Fruit fly (Drosophila melanogaster) whole organism, adult: Measurements from ENCODE around the gene byn.

ENCODE experiments used
- CG11617 ChIP-seq: fragments of 200-800 bp; sonication (Bioruptor generic); optimal IDR thresholded peaks from 2 replicates; lab custom pipeline; 2017; ENCODE audit warnings: mild to moderate bottlenecking, missing biosample characterization, missing genetic modification reagents, missing genetic modification characterization
- CG12768 ChIP-seq: fragments of 200-800 bp; sonication (Bioruptor generic); optimal IDR thresholded peaks from 2 replicates; lab custom pipeline; 2017; ENCODE audit warnings: missing biosample characterization, missing genetic modification characterization, mild to moderate bottlenecking, moderate library complexity, missing genetic modification reagents
- CG14711 ChIP-seq: fragments of 200-800 bp; sonication (Bioruptor generic); optimal IDR thresholded peaks from 2 replicates; lab custom pipeline; 2018; ENCODE audit warnings: missing biosample characterization, mild to moderate bottlenecking, missing genetic modification characterization, moderate library complexity
- CG1620 ChIP-seq: fragments of 200-800 bp; sonication (Bioruptor generic); optimal IDR thresholded peaks from 2 replicates; lab custom pipeline; 2016; ENCODE audit warnings: missing biosample characterization, missing genetic modification characterization
- CG33017 ChIP-seq: fragments of 200-800 bp; sonication (Bioruptor generic); optimal IDR thresholded peaks from 2 replicates; lab custom pipeline; 2018; ENCODE audit warnings: missing biosample characterization, mild to moderate bottlenecking, missing genetic modification characterization, moderate library complexity
- CG5204 ChIP-seq: fragments of 200-800 bp; sonication (Bioruptor generic); optimal IDR thresholded peaks from 2 replicates; lab custom pipeline; 2016; ENCODE audit warnings: missing biosample characterization, missing genetic modification characterization
- CG7045 ChIP-seq: fragments of 200-800 bp; sonication (Bioruptor generic); optimal IDR thresholded peaks from 2 replicates; lab custom pipeline; 2017; ENCODE audit warnings: missing biosample characterization, mild to moderate bottlenecking, missing genetic modification characterization
- CG7101 ChIP-seq: fragments of 200-800 bp; sonication (Bioruptor generic); optimal IDR thresholded peaks from 2 replicates; lab custom pipeline; 2018; ENCODE audit warnings: missing biosample characterization, mild to moderate bottlenecking, missing genetic modification characterization, moderate library complexity
- Clk ChIP-seq: fragments of 200-800 bp; sonication (Bioruptor generic); optimal IDR thresholded peaks from 2 replicates; lab custom pipeline; 2017; ENCODE audit warnings: missing biosample characterization, missing genetic modification characterization
- Crg-1 ChIP-seq: fragments of 200-800 bp; sonication (Bioruptor generic); optimal IDR thresholded peaks from 2 replicates; lab custom pipeline; 2016; ENCODE audit warnings: missing biosample characterization, missing genetic modification characterization
- Hr96 ChIP-seq: fragments of 200-800 bp; sonication (Bioruptor generic); optimal IDR thresholded peaks from 2 replicates; lab custom pipeline; 2016; ENCODE audit warnings: missing biosample characterization, missing genetic modification characterization
- Mnt ChIP-seq: fragments of 200-800 bp; sonication (Bioruptor generic); optimal IDR thresholded peaks from 2 replicates; lab custom pipeline; 2016; ENCODE audit warnings: missing biosample characterization, mild to moderate bottlenecking, missing genetic modification characterization
- bab1 ChIP-seq: fragments of 200-800 bp; sonication (Bioruptor generic); optimal IDR thresholded peaks from 3 replicates; lab custom pipeline; 2019; ENCODE audit warnings: missing biosample characterization, mild to moderate bottlenecking, missing genetic modification characterization, moderate library complexity
- cic ChIP-seq: fragments of 200-800 bp; sonication (Bioruptor generic); optimal IDR thresholded peaks from 2 replicates; lab custom pipeline; 2017; ENCODE audit warnings: missing biosample characterization, mild to moderate bottlenecking, missing genetic modification characterization, moderate library complexity
- cnc ChIP-seq, 2 experiments: fragments of >200 bp; optimal IDR thresholded peaks; 2 replicates each; lab custom pipeline; 2017
- kay ChIP-seq: fragments of 200-800 bp; sonication (Bioruptor generic); peaks from one replicate; lab custom pipeline; 2016; ENCODE audit warnings: missing biosample characterization, missing genetic modification characterization, borderline replicate concordance
- ovo ChIP-seq: fragments of 200-800 bp; sonication (Bioruptor generic); optimal IDR thresholded peaks from 2 replicates; lab custom pipeline; 2016; ENCODE audit warnings: missing biosample characterization, missing genetic modification characterization
- pad ChIP-seq: fragments of 200-800 bp; sonication (Bioruptor generic); optimal IDR thresholded peaks from 3 replicates; lab custom pipeline; 2017; ENCODE audit warnings: missing biosample characterization, missing genetic modification characterization, mild to moderate bottlenecking, moderate library complexity, missing genetic modification reagents
- tj ChIP-seq: fragments of 200-800 bp; sonication (Bioruptor generic); optimal IDR thresholded peaks from 3 replicates; lab custom pipeline; 2017; ENCODE audit warnings: missing biosample characterization, mild to moderate bottlenecking, missing genetic modification characterization, moderate library complexity
- toe ChIP-seq: fragments of 200-800 bp; sonication (Bioruptor generic); optimal IDR thresholded peaks from 2 replicates; lab custom pipeline; 2016; ENCODE audit warnings: missing biosample characterization, missing genetic modification characterization

The byn gene

DNA sequence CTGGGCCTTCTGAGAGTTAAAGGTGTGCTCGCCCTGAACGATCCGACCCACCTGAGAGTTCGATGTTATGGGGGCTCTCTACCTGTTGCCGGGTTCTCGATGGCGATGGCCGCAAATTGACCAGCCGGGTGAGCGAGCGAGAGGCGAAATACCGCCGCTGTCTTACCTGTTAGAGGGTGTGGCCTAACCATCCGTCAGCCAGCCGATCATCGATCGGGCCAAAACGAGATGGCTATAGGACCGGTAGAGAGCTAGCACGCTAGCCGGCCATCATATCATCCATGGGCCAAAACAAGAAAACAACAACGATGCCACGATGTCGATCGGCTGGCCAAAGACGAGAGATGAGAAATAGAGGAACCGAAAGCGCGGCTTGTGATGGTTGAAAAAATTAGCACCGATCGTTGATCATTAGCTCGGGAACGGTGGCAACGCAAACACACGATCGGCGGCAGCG is at the start of gene byn:
Gene byn (plus strand): TSS at position 407 of the 457 bp plus-strand sequence.
- TF ChIP-seq CG14711 (no peak), CG1620 (GFP tag; lab: Kevin White, UChicago) (no peak), bab1 (GFP tag; lab: Kevin White, UChicago) (no peak), Mnt (GFP tag; lab: Kevin White, UChicago) (no peak), Clk (GFP tag; lab: Kevin White, UChicago) (no peak), cic (no peak), CG12768 (GFP tag; lab: Kevin White, UChicago) (no peak), cnc (optimal IDR thresholded peaks at IDR 0.05; lab: Kevin White, UChicago) (no peak), Hr96 (GFP tag; lab: Kevin White, UChicago) (no peak), toe (GFP tag; lab: Kevin White, UChicago) (no peak), kay (GFP tag; lab: Kevin White, UChicago) (no peak)

DNA sequence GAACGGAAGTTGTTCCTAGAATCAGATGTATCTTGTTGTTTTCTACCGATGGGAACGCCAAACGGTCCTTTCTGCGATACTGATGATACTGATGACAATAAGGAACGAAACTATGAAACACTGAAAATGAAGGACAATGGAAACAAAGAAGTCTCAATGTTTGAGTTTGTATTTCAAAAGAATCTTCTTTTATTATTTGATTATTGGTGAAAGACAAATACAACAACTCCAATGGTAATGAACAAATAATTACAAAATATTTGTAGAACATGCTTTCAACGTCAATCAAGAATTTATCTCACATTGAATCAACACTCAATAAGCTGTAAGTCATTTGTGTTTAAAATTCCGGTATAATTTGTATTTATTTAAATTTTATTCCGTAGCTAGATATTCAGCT is 48.7 kb upstream of the byn start, which contains the start of gene Sprn:
Gene Sprn (plus strand): TSS at position 301 of the 400 bp plus-strand sequence.
- TF ChIP-seq cnc (optimal IDR thresholded peaks at IDR 0.05; lab: Kevin White, UChicago) (no peak), bab1 (GFP tag; lab: Kevin White, UChicago) (no peak)

DNA sequence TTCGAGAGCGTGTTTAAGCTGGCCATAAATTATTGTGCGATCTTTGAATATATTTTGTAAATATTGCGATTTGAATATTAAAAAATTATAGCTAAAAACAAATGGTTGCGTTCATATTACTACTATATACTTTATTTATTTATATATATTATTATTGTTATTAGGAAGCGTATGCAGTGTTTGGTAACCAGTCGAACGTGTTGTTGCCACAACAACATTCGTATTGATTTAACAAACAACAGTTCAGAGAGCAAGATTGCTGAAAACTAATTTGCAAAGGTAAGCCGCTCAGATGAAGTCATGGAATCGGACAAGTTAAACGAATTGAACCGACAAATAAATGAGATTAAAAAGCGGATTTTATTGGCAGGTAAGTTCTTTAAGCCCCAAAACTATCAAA is 46.4 kb upstream of the byn start, which contains the start of gene CCDC151:
Gene CCDC151 (plus strand): TSS at position 301 of the 400 bp plus-strand sequence.
- TF ChIP-seq Crg-1 (GFP tag; lab: Kevin White, UChicago) (no peak), CG14711 (no peak), cic (no peak), pad (no peak), toe (GFP tag; lab: Kevin White, UChicago) (no peak), CG12768 (GFP tag; lab: Kevin White, UChicago) (no peak), kay (GFP tag; lab: Kevin White, UChicago) (no peak), CG1620 (GFP tag; lab: Kevin White, UChicago) (no peak), CG7045 (GFP tag; lab: Kevin White, UChicago) (no peak), Mnt (GFP tag; lab: Kevin White, UChicago) (no peak), CG11617 (GFP tag; lab: Kevin White, UChicago) (no peak), CG33017 (no peak)

DNA sequence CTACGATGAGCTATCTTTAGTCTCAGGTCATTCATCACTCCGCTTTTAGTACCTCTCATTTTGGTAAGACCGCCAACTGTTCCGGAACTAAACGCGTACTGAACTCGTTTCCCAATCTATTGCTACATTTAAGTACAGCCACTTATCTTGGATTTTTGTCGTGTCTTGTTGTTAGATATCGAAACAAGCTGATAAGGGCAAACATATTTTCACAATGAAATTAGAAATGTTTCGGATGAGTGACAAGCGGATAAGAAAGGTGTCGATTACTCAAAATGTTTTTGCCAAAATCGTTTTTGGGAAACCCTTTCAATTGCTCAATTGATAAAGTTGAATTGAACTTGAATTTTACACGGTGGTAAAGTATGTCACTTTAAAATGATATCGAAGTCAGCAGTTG is 38.6 kb upstream of the byn start, which contains the start of gene CG5897:
Gene CG5897 (minus strand): TSS at position 101 of the 400 bp plus-strand sequence.
- TF ChIP-seq Clk (GFP tag; lab: Kevin White, UChicago) (no peak), CG11617 (GFP tag; lab: Kevin White, UChicago) (no peak), CG12768 (GFP tag; lab: Kevin White, UChicago) (no peak), tj (GFP tag; lab: Kevin White, UChicago) (no peak), bab1 (GFP tag; lab: Kevin White, UChicago) (no peak), Hr96 (GFP tag; lab: Kevin White, UChicago) (no peak), pad (no peak), toe (GFP tag; lab: Kevin White, UChicago) (no peak), cic (no peak), kay (GFP tag; lab: Kevin White, UChicago) (no peak), CG1620 (GFP tag; lab: Kevin White, UChicago) (no peak), CG7101 (no peak), CG14711 (no peak), CG7045 (GFP tag; lab: Kevin White, UChicago) (no peak), CG5204 (no peak), Crg-1 (GFP tag; lab: Kevin White, UChicago) (no peak), cnc (optimal IDR thresholded peaks at IDR 0.05; lab: Kevin White, UChicago) (no peak), Mnt (GFP tag; lab: Kevin White, UChicago) (no peak), ovo (no peak), CG33017 (no peak)

DNA sequence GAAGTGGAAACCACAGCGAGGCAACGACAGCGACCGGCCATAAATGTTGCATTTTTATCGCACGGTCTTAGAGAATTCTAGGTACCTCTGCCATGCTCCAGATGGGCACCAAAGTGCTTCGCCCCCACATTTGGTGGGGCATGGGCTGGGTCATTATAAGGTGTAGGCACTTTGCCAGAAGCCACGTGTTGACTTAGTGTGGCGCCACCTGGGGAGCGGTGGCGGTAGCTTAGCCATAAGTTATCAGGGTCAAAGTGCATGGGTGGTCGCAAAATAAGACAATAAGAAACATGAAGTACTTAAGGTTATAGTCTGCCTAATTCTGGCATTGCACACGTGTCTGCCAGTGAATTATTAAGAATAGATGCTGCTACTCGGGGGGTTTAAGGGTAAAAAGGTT is 34.7 kb upstream of the byn start:
- TF ChIP-seq cnc (optimal IDR thresholded peaks at IDR 0.05; lab: Kevin White, UChicago) (no peak), CG7101 (no peak)

DNA sequence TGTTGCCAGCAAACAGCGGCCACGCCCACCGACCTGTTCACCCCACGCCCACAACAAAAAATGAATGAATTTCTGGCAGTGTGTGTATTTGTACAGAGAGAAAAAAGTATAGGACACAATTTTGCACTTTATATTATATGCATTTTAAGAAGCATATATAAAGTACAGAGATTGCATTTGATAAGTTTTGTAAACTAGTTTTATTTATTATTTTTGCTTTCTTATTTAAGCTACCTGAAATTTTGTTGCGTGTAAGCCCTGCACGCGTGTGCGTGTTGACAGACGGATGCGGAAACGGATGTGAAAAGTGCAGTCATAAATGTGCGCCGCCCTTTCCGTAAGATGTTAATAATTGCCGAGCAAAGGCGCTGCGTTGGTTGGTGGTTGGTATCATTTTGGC is 30.7 kb upstream of the byn start:
- TF ChIP-seq CG1620 (GFP tag; lab: Kevin White, UChicago): no peak
- no peak for TF ChIP-seq bab1 (GFP tag; lab: Kevin White, UChicago)
- TF ChIP-seq CG7045 (GFP tag; lab: Kevin White, UChicago): peak; percentile 17
- TF ChIP-seq CG7101: no peak

DNA sequence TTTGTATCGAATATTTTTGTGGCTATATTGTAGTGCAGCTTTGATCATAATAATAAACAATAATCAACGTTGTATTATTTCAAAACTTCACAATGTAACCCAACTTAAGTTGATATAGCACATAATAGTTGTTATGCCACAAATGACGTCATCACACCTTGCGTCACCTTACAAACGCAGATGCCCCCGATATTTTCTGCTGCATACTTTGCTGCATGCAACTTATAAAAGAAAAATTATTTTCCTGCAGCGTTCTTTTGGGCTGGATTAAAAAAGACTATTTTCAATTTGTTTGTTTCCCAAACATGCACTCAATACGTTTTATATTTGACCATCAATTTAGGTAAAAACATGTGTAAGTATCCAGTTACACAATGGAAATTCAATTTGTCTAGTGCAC is 9.3 kb upstream of the byn start:
- TF ChIP-seq kay (GFP tag; lab: Kevin White, UChicago): no peak
- no peak for TF ChIP-seq CG7101
- TF ChIP-seq CG33017: no peak
- no peak for TF ChIP-seq CG7045 (GFP tag; lab: Kevin White, UChicago)
- TF ChIP-seq CG1620 (GFP tag; lab: Kevin White, UChicago): no peak
- TF ChIP-seq tj (GFP tag; lab: Kevin White, UChicago): no peak
- no peak for TF ChIP-seq Clk (GFP tag; lab: Kevin White, UChicago)
- TF ChIP-seq CG12768 (GFP tag; lab: Kevin White, UChicago): no peak
- no peak for TF ChIP-seq CG5204
- no peak for TF ChIP-seq ovo
- no peak for TF ChIP-seq Crg-1 (GFP tag; lab: Kevin White, UChicago)
- TF ChIP-seq Mnt (GFP tag; lab: Kevin White, UChicago): no peak
- TF ChIP-seq CG14711: no peak
- no peak for TF ChIP-seq Hr96 (GFP tag; lab: Kevin White, UChicago)
- no peak for TF ChIP-seq toe (GFP tag; lab: Kevin White, UChicago)
